Fruit fly (Drosophila melanogaster) whole organism, embryonic: Measurements from ENCODE around the gene teq.
A peak's percentile ranks its signal among the peaks of the same experiment; 100 is the strongest.

Experiments used
- Asciz ChIP-seq: fragments of 200-800 bp; sonication (Bioruptor generic); optimal IDR thresholded peaks from 2 replicates; lab custom pipeline; 2017; ENCODE audit warnings: missing biosample characterization, mild to moderate bottlenecking, missing genetic modification characterization, missing genetic modification reagents
- B-H2 ChIP-seq: fragments of 200-800 bp; sonication (Bioruptor generic); optimal IDR thresholded peaks from 2 replicates; lab custom pipeline; 2018; ENCODE audit warnings: missing biosample characterization, mild to moderate bottlenecking, missing genetic modification characterization
- Bteb2 ChIP-seq: fragments of 200-800 bp; sonication (Bioruptor generic); optimal IDR thresholded peaks from 2 replicates; lab custom pipeline; 2016; ENCODE audit warnings: missing biosample characterization, missing genetic modification characterization
- CG10274 ChIP-seq: fragments of 200-800 bp; sonication (Bioruptor generic); optimal IDR thresholded peaks from 3 replicates; lab custom pipeline; 2017; ENCODE audit warnings: missing biosample characterization, mild to moderate bottlenecking, missing genetic modification characterization
- CG11247 ChIP-seq: fragments of 200-800 bp; sonication (Bioruptor generic); IDR thresholded peaks from 2 replicates; pipeline ENCODE4 v1.3.6; 2022; ENCODE audit warnings: missing biosample characterization, missing genetic modification characterization
- CG12659 ChIP-seq: fragments of 200-800 bp; sonication (Bioruptor generic); optimal IDR thresholded peaks from 3 replicates; lab custom pipeline; 2017; ENCODE audit warnings: mild to moderate bottlenecking, missing biosample characterization, missing genetic modification reagents, missing genetic modification characterization
- CG30431 ChIP-seq: fragments of 200-800 bp; sonication (Bioruptor generic); optimal IDR thresholded peaks from 2 replicates; lab custom pipeline; 2017; ENCODE audit warnings: missing biosample characterization, missing genetic modification characterization
- CG3726 ChIP-seq: fragments of 200-800 bp; sonication (Bioruptor generic); IDR thresholded peaks from 3 replicates; pipeline ENCODE4, ENCODE4 v1.3.6; 2022; ENCODE audit warnings: missing biosample characterization, missing genetic modification characterization
- CG3847 ChIP-seq: fragments of 200-800 bp; sonication (Bioruptor generic); IDR thresholded peaks from 2 replicates; pipeline ENCODE4 v1.3.6; 2022; ENCODE audit warnings: missing biosample characterization, missing genetic modification characterization
- CG5953 ChIP-seq: fragments of 200-800 bp; sonication (Bioruptor generic); IDR thresholded peaks from 2 replicates; pipeline ENCODE4 v1.3.6; 2022; ENCODE audit warnings: missing biosample characterization, missing genetic modification characterization
- CG7372 ChIP-seq: fragments of 200-800 bp; sonication (Bioruptor generic); IDR thresholded peaks from 2 replicates; pipeline ENCODE4 v1.3.6; 2022; ENCODE audit warnings: missing biosample characterization, missing genetic modification characterization
- CG7839 ChIP-seq: fragments of 200-800 bp; sonication (Bioruptor generic); optimal IDR thresholded peaks from 3 replicates; lab custom pipeline; 2018; ENCODE audit warnings: missing biosample characterization, mild to moderate bottlenecking, missing genetic modification characterization, moderate library complexity
- CG8359 ChIP-seq: fragments of 200-800 bp; sonication (Bioruptor generic); optimal IDR thresholded peaks from 2 replicates; lab custom pipeline; 2017; ENCODE audit warnings: missing biosample characterization, mild to moderate bottlenecking, missing genetic modification characterization, borderline replicate concordance
- CG8924 ChIP-seq: fragments of 200-800 bp; optimal IDR thresholded peaks from 3 replicates; lab custom pipeline; 2019; ENCODE audit warnings: missing biosample characterization, mild to moderate bottlenecking, missing genetic modification characterization, moderate library complexity
- CG9817 ChIP-seq: fragments of 200-800 bp; sonication (Bioruptor generic); optimal IDR thresholded peaks from 2 replicates; lab custom pipeline; 2018; ENCODE audit warnings: missing biosample characterization, mild to moderate bottlenecking, missing genetic modification characterization, moderate library complexity
- CrebB ChIP-seq: fragments of 200-800 bp; sonication (Bioruptor generic); optimal IDR thresholded peaks from 3 replicates; lab custom pipeline; 2018; ENCODE audit warnings: missing biosample characterization, mild to moderate bottlenecking, missing genetic modification characterization
- Deaf1 ChIP-seq: fragments of 200-800 bp; optimal IDR thresholded peaks from 3 replicates; lab custom pipeline; 2019; ENCODE audit warnings: missing biosample characterization, mild to moderate bottlenecking, missing genetic modification characterization, moderate library complexity
- Dref ChIP-seq: fragments of 200-800 bp; sonication (Bioruptor generic); IDR thresholded peaks from 2 replicates; pipeline ENCODE4 v1.3.6; 2022; ENCODE audit warnings: missing biosample characterization, missing genetic modification characterization
- E2f2 ChIP-seq: fragments of 200-800 bp; sonication (Bioruptor generic); IDR thresholded peaks from 2 replicates; pipeline ENCODE4 v1.3.6; 2022; ENCODE audit warnings: missing biosample characterization, missing genetic modification characterization
- Fer3 ChIP-seq: fragments of 200-800 bp; sonication (Bioruptor generic); optimal IDR thresholded peaks from 2 replicates; lab custom pipeline; 2018; ENCODE audit warnings: missing biosample characterization, mild to moderate bottlenecking, missing genetic modification characterization, moderate library complexity
- Hey ChIP-seq: fragments of 200-800 bp; sonication (Bioruptor generic); optimal IDR thresholded peaks from 3 replicates; lab custom pipeline; 2018; ENCODE audit warnings: missing biosample characterization, mild to moderate bottlenecking, missing genetic modification characterization
- Jarid2 ChIP-seq: fragments of 200-800 bp; sonication (Bioruptor generic); optimal IDR thresholded peaks from 3 replicates; lab custom pipeline; 2017; ENCODE audit warnings: mild to moderate bottlenecking, missing biosample characterization, missing genetic modification reagents, missing genetic modification characterization
- Med ChIP-seq: fragments of 200-800 bp; sonication (Bioruptor generic); peaks from one replicate; lab custom pipeline; 2016; ENCODE audit warnings: missing biosample characterization, missing genetic modification characterization, mild to moderate bottlenecking, inconsistent platforms, moderate library complexity
- Nf-YA ChIP-seq: fragments of 200-800 bp; sonication (Bioruptor generic); IDR thresholded peaks from 2 replicates; pipeline ENCODE4 v1.3.6; 2022; ENCODE audit warnings: missing biosample characterization, missing genetic modification characterization
- Nf-YB ChIP-seq: fragments of 200-800 bp; sonication (Bioruptor generic); optimal IDR thresholded peaks from 3 replicates; lab custom pipeline; 2019; ENCODE audit warnings: missing biosample characterization, mild to moderate bottlenecking, missing genetic modification characterization, moderate library complexity
- Ravus ChIP-seq: fragments of 200-800 bp; sonication (Bioruptor generic); IDR thresholded peaks from 2 replicates; pipeline ENCODE4 v1.3.6; 2022; ENCODE audit warnings: missing biosample characterization, missing genetic modification characterization
- Spps ChIP-seq: fragments of 200-800 bp; sonication (Bioruptor generic); optimal IDR thresholded peaks from 2 replicates; lab custom pipeline; 2018; ENCODE audit warnings: missing biosample characterization, mild to moderate bottlenecking, missing genetic modification characterization
- aop ChIP-seq: fragments of 200-800 bp; sonication (Bioruptor generic); IDR thresholded peaks from 2 replicates; pipeline ENCODE4 v1.3.6; 2022; ENCODE audit warnings: missing biosample characterization, missing genetic modification characterization
- bbx ChIP-seq: fragments of 200-800 bp; sonication (Bioruptor generic); IDR thresholded peaks from 2 replicates; pipeline ENCODE4 v1.3.6; 2022; ENCODE audit warnings: missing biosample characterization, missing genetic modification characterization; ENCODE audit not compliant: partially characterized antibody
- br ChIP-seq: fragments of >200 bp; optimal IDR thresholded peaks from 2 replicates; lab custom pipeline; 2017
- cg ChIP-seq: fragments of 200-800 bp; sonication (Bioruptor generic); optimal IDR thresholded peaks from 3 replicates; lab custom pipeline; 2019; ENCODE audit warnings: missing biosample characterization, mild to moderate bottlenecking, missing genetic modification characterization, moderate library complexity
- chn ChIP-seq: fragments of 200-800 bp; sonication (Bioruptor generic); optimal IDR thresholded peaks from 2 replicates; lab custom pipeline; 2016; ENCODE audit warnings: missing biosample characterization, missing genetic modification characterization
- crol ChIP-seq: fragments of 200-800 bp; sonication (Bioruptor generic); IDR thresholded peaks from 2 replicates; pipeline ENCODE4 v1.3.6; 2022; ENCODE audit warnings: missing biosample characterization, missing genetic modification characterization
- da ChIP-seq: fragments of 200-800 bp; sonication (Bioruptor generic); optimal IDR thresholded peaks from 2 replicates; lab custom pipeline; 2016; ENCODE audit warnings: missing biosample characterization, missing genetic modification characterization
- en ChIP-seq: fragments of 200-800 bp; sonication (Bioruptor generic); optimal IDR thresholded peaks from 2 replicates; lab custom pipeline; 2016; ENCODE audit warnings: missing biosample characterization, missing genetic modification characterization
- exex ChIP-seq: fragments of 200-800 bp; sonication (Bioruptor generic); optimal IDR thresholded peaks from 4 replicates; lab custom pipeline; 2018; ENCODE audit warnings: missing biosample characterization, mild to moderate bottlenecking, missing genetic modification characterization, moderate library complexity
- gcm ChIP-seq: fragments of 200-800 bp; sonication (Bioruptor generic); optimal IDR thresholded peaks from 2 replicates; lab custom pipeline; 2019; ENCODE audit warnings: missing biosample characterization, mild to moderate bottlenecking, missing genetic modification characterization, moderate library complexity
- grn ChIP-seq: fragments of 200-800 bp; sonication (Bioruptor generic); optimal IDR thresholded peaks from 3 replicates; lab custom pipeline; 2017; ENCODE audit warnings: missing biosample characterization, missing genetic modification characterization
- hbn ChIP-seq: fragments of 200-800 bp; sonication (Bioruptor generic); IDR thresholded peaks from 2 replicates; pipeline ENCODE4 v1.3.6; 2022; ENCODE audit warnings: missing biosample characterization, missing genetic modification characterization; ENCODE audit not compliant: partially characterized antibody
- inv ChIP-seq: fragments of 200-800 bp; sonication (Bioruptor generic); IDR thresholded peaks from 2 replicates; pipeline ENCODE4 v1.3.6; 2022; ENCODE audit warnings: missing biosample characterization, missing genetic modification characterization; ENCODE audit not compliant: partially characterized antibody
- kah ChIP-seq: fragments of 200-800 bp; sonication (Bioruptor generic); optimal IDR thresholded peaks from 2 replicates; lab custom pipeline; 2018; ENCODE audit warnings: missing biosample characterization, mild to moderate bottlenecking, missing genetic modification characterization
- nau ChIP-seq: fragments of 200-800 bp; sonication (Bioruptor generic); optimal IDR thresholded peaks from 3 replicates; lab custom pipeline; 2017; ENCODE audit warnings: missing biosample characterization, mild to moderate bottlenecking, missing genetic modification characterization, missing genetic modification reagents
- pita ChIP-seq: fragments of 200-800 bp; sonication (Bioruptor generic); optimal IDR thresholded peaks from 2 replicates; lab custom pipeline; 2017; ENCODE audit warnings: missing biosample characterization, mild to moderate bottlenecking, missing genetic modification characterization
- repo ChIP-seq: fragments of 200-800 bp; sonication (Bioruptor generic); optimal IDR thresholded peaks from 2 replicates; lab custom pipeline; 2016; ENCODE audit warnings: missing biosample characterization, missing genetic modification characterization
- ro ChIP-seq: fragments of 200-800 bp; sonication (Bioruptor generic); IDR thresholded peaks from 2 replicates; pipeline ENCODE4 v1.3.6; 2022; ENCODE audit warnings: missing biosample characterization, missing genetic modification characterization
- sd ChIP-seq: fragments of 200-800 bp; sonication (Bioruptor generic); optimal IDR thresholded peaks from 3 replicates; lab custom pipeline; 2018; ENCODE audit warnings: missing biosample characterization, mild to moderate bottlenecking, missing genetic modification characterization, moderate library complexity
- sima ChIP-seq: fragments of 200-800 bp; sonication (Bioruptor generic); optimal IDR thresholded peaks from 2 replicates; lab custom pipeline; 2016; ENCODE audit warnings: missing biosample characterization, missing genetic modification characterization
- sna ChIP-seq: fragments of 200-800 bp; sonication (Bioruptor generic); IDR thresholded peaks from 2 replicates; pipeline ENCODE4 v1.3.6; 2022; ENCODE audit warnings: missing biosample characterization, missing genetic modification characterization; ENCODE audit not compliant: partially characterized antibody
- sug ChIP-seq: fragments of 200-800 bp; optimal IDR thresholded peaks from 2 replicates; lab custom pipeline; 2019; ENCODE audit warnings: missing biosample characterization, mild to moderate bottlenecking, missing genetic modification characterization, moderate library complexity
- yki ChIP-seq: fragments of >200 bp; optimal IDR thresholded peaks from 3 replicates; lab custom pipeline; 2018
- zfh1 ChIP-seq: fragments of 200-800 bp; sonication (Bioruptor generic); IDR thresholded peaks from 3 replicates; pipeline ENCODE4 v1.3.6; 2022; ENCODE audit warnings: missing biosample characterization, missing genetic modification characterization

teq gene

dm6 chr3L:9042200-9042988 lies 32.0 kb upstream of the teq start (continued):
- TF ChIP-seq Asciz, result peak; percentile 52
- no peak for TF ChIP-seq Jarid2 (GFP tag; lab: Kevin White, UChicago)
- TF ChIP-seq sug (tag; lab: Kevin White, UChicago), result no peak
- TF ChIP-seq sima (GFP tag; lab: Kevin White, UChicago), result no peak
- no peak for TF ChIP-seq sna (GFP tag; lab: Robert Waterston, UW)
- no peak for TF ChIP-seq CG9817 (tag; lab: Kevin White, UChicago)
- TF ChIP-seq da (GFP tag; lab: Kevin White, UChicago), result no peak
- TF ChIP-seq CG30431, result peak; percentile 23
- TF ChIP-seq CG7839 (tag; lab: Kevin White, UChicago), result peak; percentile 59
- peak; percentile 52 for TF ChIP-seq gcm
- TF ChIP-seq Hey (tag; lab: Kevin White, UChicago), result no peak
- no peak for TF ChIP-seq CG5953 (GFP tag; lab: Robert Waterston, UW)
- peak; percentile 75 for TF ChIP-seq zfh1
- TF ChIP-seq ro (GFP tag; lab: Robert Waterston, UW), result no peak
- TF ChIP-seq Nf-YA (GFP tag; lab: Robert Waterston, UW), result no peak
- TF ChIP-seq crol (GFP tag; lab: Robert Waterston, UW), result no peak
- no peak for TF ChIP-seq sd (tag; lab: Kevin White, UChicago)
- no peak for TF ChIP-seq br (lab: Kevin White, UChicago)
- no peak for TF ChIP-seq CrebB (tag; lab: Kevin White, UChicago)
- no peak for TF ChIP-seq cg (GFP tag; lab: Kevin White, UChicago)
- peak; percentile 62 for TF ChIP-seq Med (GFP tag; lab: Kevin White, UChicago)
- TF ChIP-seq aop (GFP tag; lab: Robert Waterston, UW), result no peak
- no peak for TF ChIP-seq Ravus (GFP tag; lab: Robert Waterston, UW)
- TF ChIP-seq CG11247 (GFP tag; lab: Robert Waterston, UW), result no peak
- no peak for TF ChIP-seq pita (GFP tag; lab: Kevin White, UChicago)
- TF ChIP-seq Fer3, result no peak
- TF ChIP-seq repo (GFP tag; lab: Kevin White, UChicago), result no peak
- no peak for TF ChIP-seq yki
- TF ChIP-seq CG8359 (GFP tag; lab: Kevin White, UChicago), result peak; percentile 29
- TF ChIP-seq CG3726, result no peak
- no peak for TF ChIP-seq inv (GFP tag; lab: Robert Waterston, UW)
- no peak for TF ChIP-seq B-H2
- TF ChIP-seq nau (GFP tag; lab: Kevin White, UChicago), result no peak
- no peak for TF ChIP-seq Bteb2 (GFP tag; lab: Kevin White, UChicago)
- TF ChIP-seq CG7372 (GFP tag; lab: Robert Waterston, UW), result no peak
- no peak for TF ChIP-seq CG3847 (GFP tag; lab: Robert Waterston, UW)
- no peak for TF ChIP-seq kah (GFP tag; lab: Kevin White, UChicago)
- peak; percentile 31 for TF ChIP-seq CG8924 (tag; lab: Kevin White, UChicago)
- TF ChIP-seq bbx (GFP tag; lab: Robert Waterston, UW), result no peak
- TF ChIP-seq chn (GFP tag; lab: Kevin White, UChicago), result no peak
- no peak for TF ChIP-seq hbn
- no peak for TF ChIP-seq CG12659 (GFP tag; lab: Kevin White, UChicago)
- no peak for TF ChIP-seq E2f2 (GFP tag; lab: Robert Waterston, UW)
- TF ChIP-seq en (GFP tag; lab: Kevin White, UChicago), result no peak
- TF ChIP-seq Dref, result no peak
- TF ChIP-seq Nf-YB (GFP tag; lab: Kevin White, UChicago), result no peak
- TF ChIP-seq grn (GFP tag; lab: Kevin White, UChicago), result no peak
- TF ChIP-seq Spps, result peak; percentile 30
- TF ChIP-seq exex (tag; lab: Kevin White, UChicago), result no peak
- peak; percentile 14 for TF ChIP-seq Deaf1 (tag; lab: Kevin White, UChicago)
- TF ChIP-seq CG10274 (GFP tag; lab: Kevin White, UChicago), result no peak
